Worm (Caenorhabditis elegans): ENCODE measurements around the gene F56C9.3.

- TF ChIP-seq him-1 (tag; optimal IDR thresholded peaks at IDR 0.05) (no peak), dao-5 (tag; optimal IDR thresholded peaks at IDR 0.05) (no peak), W03F9.2 (tag; optimal IDR thresholded peaks at IDR 0.05) (no peak)
Measured at ce11 chrIII:7304961-7305648, 6.0 kb upstream of the F56C9.3 start.
